Worm (Caenorhabditis elegans) whole organism, L1 larva: ENCODE results near the gene dhs-11.

Experiments
- C34B4.2 ChIP-seq: sonication (generic microtip); optimal IDR thresholded peaks from 2 replicates; lab custom pipeline; 2017; ENCODE audit warnings: mild to moderate bottlenecking, missing genetic modification characterization, missing compliant biosample characterization
- F16B12.6 ChIP-seq: fragments of 150-350 bp; optimal IDR thresholded peaks from 2 replicates; lab custom pipeline; 2014; ENCODE audit warnings: missing biosample characterization, missing genetic modification characterization
- ama-1 ChIP-seq: fragments of 150-350 bp; optimal IDR thresholded peaks from 2 replicates; lab custom pipeline; 2014
- blmp-1 ChIP-seq: fragments of 150-350 bp; optimal IDR thresholded peaks from 2 replicates; lab custom pipeline; 2014; ENCODE audit warnings: missing biosample characterization, missing genetic modification characterization
- ceh-63 ChIP-seq: fragments of 200-800 bp; sonication (Bioruptor generic); optimal IDR thresholded peaks from 2 replicates; lab custom pipeline; 2018; ENCODE audit warnings: mild to moderate bottlenecking, missing genetic modification characterization, missing compliant biosample characterization
- ceh-8 ChIP-seq: fragments of 200-800 bp; sonication (Bioruptor generic); optimal IDR thresholded peaks from 2 replicates; lab custom pipeline; 2018; ENCODE audit warnings: mild to moderate bottlenecking, missing genetic modification characterization, moderate library complexity, missing compliant biosample characterization
- ceh-82 ChIP-seq, 3 experiments: fragments of 150-350 bp in 1 of 3; sonication (generic microtip) in 2 of 3; optimal IDR thresholded peaks; 2 replicates each; lab custom pipeline; 2014 to 2017; ENCODE audit warnings: missing biosample characterization in 3 of 3, missing genetic modification characterization in 3 of 3
- ceh-88 ChIP-seq: fragments of 200-800 bp; sonication (Bioruptor generic); IDR thresholded peaks from 2 replicates; pipeline ENCODE4 v1.3.6; 2022; ENCODE audit warnings: missing genetic modification characterization, missing compliant biosample characterization
- ceh-90 ChIP-seq: sonication (generic microtip); optimal IDR thresholded peaks from 2 replicates; lab custom pipeline; 2016; ENCODE audit warnings: missing genetic modification characterization, missing compliant biosample characterization
- dpl-1 ChIP-seq, 3 experiments: fragments of 150-350 bp in 2 of 3; sonication (generic microtip) in 1 of 3; optimal IDR thresholded peaks; 2 replicates each; lab custom pipeline; 2014 to 2017; ENCODE audit warnings: missing biosample characterization in 3 of 3, missing genetic modification characterization in 3 of 3, missing genetic modification reagents in 3 of 3
- dsc-1 ChIP-seq: sonication (generic microtip); optimal IDR thresholded peaks from 2 replicates; lab custom pipeline; 2016; ENCODE audit warnings: mild to moderate bottlenecking, missing genetic modification characterization, missing compliant biosample characterization
- efl-3 ChIP-seq: fragments of 200-800 bp; sonication (Bioruptor generic); optimal IDR thresholded peaks from 2 replicates; lab custom pipeline; 2018; ENCODE audit warnings: mild to moderate bottlenecking, missing genetic modification characterization, missing compliant biosample characterization
- egl-13 ChIP-seq: sonication (generic microtip); optimal IDR thresholded peaks from 2 replicates; lab custom pipeline; 2016; ENCODE audit warnings: missing genotype, missing genetic modification reagents, missing genetic modification characterization, missing compliant biosample characterization
- elt-2 ChIP-seq: sonication (generic microtip); optimal IDR thresholded peaks from 2 replicates; lab custom pipeline; 2016; ENCODE audit warnings: missing genetic modification characterization, mild to moderate bottlenecking, inconsistent platforms, missing compliant biosample characterization, missing genetic modification reagents
- elt-3 ChIP-seq, 6 experiments: fragments of 150-350 bp in 1 of 6; sonication (generic microtip); optimal IDR thresholded peaks; 2 replicates each; lab custom pipeline; 2017 to 2018; ENCODE audit warnings: missing biosample characterization in 6 of 6, missing genetic modification characterization in 6 of 6, inconsistent platforms in 1 of 6
- ets-5 ChIP-seq: fragments of 200-800 bp; sonication (Bioruptor generic); IDR thresholded peaks from 2 replicates; pipeline ENCODE4 v1.3.6; 2022; ENCODE audit warnings: missing genetic modification characterization, missing compliant biosample characterization
- grh-1 ChIP-seq: fragments of 200-800 bp; sonication (Bioruptor generic); IDR thresholded peaks from 2 replicates; pipeline ENCODE4 v1.3.6; 2022; ENCODE audit warnings: missing genetic modification reagents, missing genetic modification characterization, missing compliant biosample characterization
- hlh-17 ChIP-seq: fragments of 200-800 bp; sonication (Bioruptor generic); optimal IDR thresholded peaks from 2 replicates; lab custom pipeline; 2018; ENCODE audit warnings: missing genetic modification characterization, mild to moderate bottlenecking, missing compliant biosample characterization, moderate library complexity, borderline replicate concordance
- irx-1 ChIP-seq: sonication (generic microtip); optimal IDR thresholded peaks from 2 replicates; lab custom pipeline; 2016; ENCODE audit warnings: missing genetic modification characterization, missing compliant biosample characterization
- lin-13 ChIP-seq: fragments of 150-350 bp; optimal IDR thresholded peaks from 2 replicates; lab custom pipeline; 2014; ENCODE audit warnings: missing biosample characterization, missing genetic modification reagents, missing genetic modification characterization
- lin-15B ChIP-seq: fragments of 150-350 bp; sonication (generic microtip); optimal IDR thresholded peaks from 3 replicates; lab custom pipeline; 2014; ENCODE audit warnings: missing biosample characterization, missing genetic modification characterization
- lin-35 ChIP-seq, 2 experiments: fragments of 150-350 bp; optimal IDR thresholded peaks; 2 replicates each; lab custom pipeline; 2014; ENCODE audit warnings: missing biosample characterization in 2 of 2, missing genetic modification characterization in 2 of 2, missing genetic modification reagents in 2 of 2
- lir-3 ChIP-seq: sonication (generic microtip); optimal IDR thresholded peaks from 2 replicates; lab custom pipeline; 2016; ENCODE audit warnings: mild to moderate bottlenecking, missing genetic modification characterization, moderate library complexity, missing compliant biosample characterization; ENCODE audit not compliant: poor library complexity
- lsy-2 ChIP-seq, 2 experiments: fragments of 150-350 bp; optimal IDR thresholded peaks; 2 replicates each; lab custom pipeline; 2014; ENCODE audit warnings: missing biosample characterization in 2 of 2, missing genetic modification characterization in 2 of 2
- mab-9 ChIP-seq: fragments of 200-800 bp; sonication (Bioruptor generic); IDR thresholded peaks from 2 replicates; pipeline ENCODE4 v1.3.6; 2022; ENCODE audit warnings: missing genetic modification reagents, missing genetic modification characterization, missing compliant biosample characterization
- nhr-19 ChIP-seq: fragments of 200-800 bp; sonication (Bioruptor generic); conservative IDR thresholded peaks from 2 replicates; pipeline ENCODE4 v1.3.6; 2022; ENCODE audit warnings: missing genetic modification characterization, missing compliant biosample characterization
- nhr-28 ChIP-seq: fragments of 150-350 bp; optimal IDR thresholded peaks from 2 replicates; lab custom pipeline; 2014; ENCODE audit warnings: missing biosample characterization, missing genetic modification characterization
- nhr-47 ChIP-seq: sonication (generic microtip); optimal IDR thresholded peaks from 2 replicates; lab custom pipeline; 2016; ENCODE audit warnings: mild to moderate bottlenecking, missing genetic modification characterization, moderate library complexity, missing compliant biosample characterization
- nhr-85 ChIP-seq: sonication (generic microtip); peaks from one replicate; lab custom pipeline; 2016; ENCODE audit warnings: missing genetic modification characterization, inconsistent platforms, missing compliant biosample characterization
- pag-3 ChIP-seq: sonication (generic microtip); optimal IDR thresholded peaks from 2 replicates; lab custom pipeline; 2017; ENCODE audit warnings: missing genetic modification characterization, mild to moderate bottlenecking, missing compliant biosample characterization, antibody characterized with exemption, borderline replicate concordance; ENCODE audit not compliant: insufficient read depth
- pax-3 ChIP-seq: fragments of 200-800 bp; sonication (Bioruptor generic); optimal IDR thresholded peaks from 2 replicates; lab custom pipeline; 2018; ENCODE audit warnings: mild to moderate bottlenecking, missing genetic modification characterization, moderate library complexity, missing compliant biosample characterization
- rnt-1 ChIP-seq: sonication (generic microtip); optimal IDR thresholded peaks from 2 replicates; lab custom pipeline; 2016; ENCODE audit warnings: mild to moderate bottlenecking, missing genetic modification characterization, moderate library complexity, missing compliant biosample characterization
- skn-1 ChIP-seq: fragments of 150-350 bp; optimal IDR thresholded peaks from 2 replicates; lab custom pipeline; 2014; ENCODE audit warnings: missing biosample characterization, missing genetic modification characterization
- sptf-1 ChIP-seq: fragments of 150-350 bp; optimal IDR thresholded peaks from 2 replicates; lab custom pipeline; 2014; ENCODE audit warnings: missing biosample characterization, missing genetic modification characterization
- sup-37 ChIP-seq: fragments of 200-800 bp; sonication (Bioruptor generic); optimal IDR thresholded peaks from 2 replicates; lab custom pipeline; 2018; ENCODE audit warnings: mild to moderate bottlenecking, missing genetic modification characterization, missing compliant biosample characterization
- swsn-7 ChIP-seq: sonication (generic microtip); optimal IDR thresholded peaks from 2 replicates; lab custom pipeline; 2016; ENCODE audit warnings: missing genetic modification characterization, missing compliant biosample characterization
- unc-30 ChIP-seq: sonication (generic microtip); optimal IDR thresholded peaks from 2 replicates; lab custom pipeline; 2017; ENCODE audit warnings: missing biosample characterization, missing genetic modification characterization
- zag-1 ChIP-seq: fragments of 150-350 bp; optimal IDR thresholded peaks from 2 replicates; lab custom pipeline; 2014; ENCODE audit warnings: missing biosample characterization, missing genetic modification characterization
- ztf-11 ChIP-seq, 2 experiments: sonication (generic microtip); optimal IDR thresholded peaks; 2 replicates each; lab custom pipeline; 2016 to 2017; ENCODE audit warnings: missing genetic modification characterization in 2 of 2, missing biosample characterization in 1 of 2, missing compliant biosample characterization in 1 of 2
- ztf-4 ChIP-seq: fragments of 150-350 bp; optimal IDR thresholded peaks from 2 replicates; lab custom pipeline; 2014; ENCODE audit warnings: missing biosample characterization, missing genetic modification characterization

The dhs-11 gene

DNA sequence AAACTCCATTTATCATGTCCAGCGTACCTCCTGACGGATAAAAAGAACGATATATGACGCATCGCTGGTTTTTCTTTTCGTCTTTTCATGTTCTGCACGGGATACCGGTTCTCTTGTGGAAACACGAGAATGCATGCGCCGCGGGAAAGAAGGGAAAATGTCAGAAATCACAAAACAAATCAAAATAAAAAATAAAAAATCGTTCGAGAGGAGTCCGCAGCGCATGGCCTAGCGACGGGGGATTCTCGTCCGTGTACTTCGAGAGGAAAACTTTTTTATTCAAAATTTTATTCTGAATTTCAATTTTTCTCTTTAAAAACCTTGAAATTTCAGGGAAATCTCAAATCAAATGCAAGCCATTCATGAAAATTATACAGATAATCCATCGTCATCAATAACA lies 21.5 kb downstream of the dhs-11 start, which contains the start of the genes lron-10 and hpr-9 (continued):
- TF ChIP-seq elt-2 (tag; lab: Kevin White, UChicago) (peak; percentile 70), pax-3 (tag; lab: Kevin White, UChicago) (peak; percentile 93), unc-30 (tag; lab: Kevin White, UChicago) (no peak), nhr-47 (tag; lab: Kevin White, UChicago) (peak; percentile 94), zag-1 (tag; lab: Kevin White, UChicago) (no peak), egl-13 (tag; lab: Kevin White, UChicago) (peak; percentile 85), hlh-17 (GFP tag; lab: Kevin White, UChicago) (no peak), sptf-1 (tag; lab: Kevin White, UChicago) (no peak), mab-9 (GFP tag; lab: Robert Waterston, UW) (peak; percentile 90), ceh-82 (tag; optimal IDR thresholded peaks at IDR 0.05; lab: Kevin White, UChicago) (peak in 2 of 3 experiments; percentile 36 to 66), blmp-1 (peak; percentile 91), dpl-1 (GFP tag; optimal IDR thresholded peaks at IDR 0.05; lab: Kevin White, UChicago) (peak; percentile 76 to 85 (median 82)), elt-3 (tag; optimal IDR thresholded peaks at IDR 0.05; lab: Kevin White, UChicago) (peak in 2 of 6 experiments; percentile 73 to 85), lin-15B (tag; lab: Kevin White, UChicago) (peak; percentile 27), lir-3 (tag; lab: Kevin White, UChicago) (peak; percentile 97), nhr-28 (tag; lab: Kevin White, UChicago) (no peak), grh-1 (GFP tag; lab: Robert Waterston, UW) (peak; percentile 90), ztf-4 (tag; lab: Kevin White, UChicago) (peak; percentile 42), ceh-88 (peak; percentile 61; the same call in 1 of the 2 replicates), lin-13 (GFP tag; lab: Kevin White, UChicago) (peak; percentile 77), skn-1 (peak; percentile 80), ceh-8 (GFP tag; lab: Kevin White, UChicago) (peak; percentile 74), ceh-63 (no peak), nhr-19 (peak; percentile 87), ama-1 (lab: Kevin White, UChicago) (no peak), ets-5 (no peak), F16B12.6 (tag; lab: Kevin White, UChicago) (peak; percentile 45), lsy-2 (tag; optimal IDR thresholded peaks at IDR 0.05; lab: Kevin White, UChicago) (peak; percentile 83 to 86), nhr-85 (tag; lab: Kevin White, UChicago) (peak; percentile 98), dsc-1 (peak; percentile 89), swsn-7 (tag; lab: Kevin White, UChicago) (peak; percentile 82), efl-3 (peak; percentile 77), rnt-1 (peak; percentile 99), pag-3 (tag; lab: Kevin White, UChicago) (no peak), sup-37 (GFP tag; lab: Kevin White, UChicago) (peak; percentile 47), ceh-90 (tag; lab: Kevin White, UChicago) (peak; percentile 93), irx-1 (peak; percentile 97)
- TF ChIP-seq, all 84 proteins: peak for 62

DNA sequence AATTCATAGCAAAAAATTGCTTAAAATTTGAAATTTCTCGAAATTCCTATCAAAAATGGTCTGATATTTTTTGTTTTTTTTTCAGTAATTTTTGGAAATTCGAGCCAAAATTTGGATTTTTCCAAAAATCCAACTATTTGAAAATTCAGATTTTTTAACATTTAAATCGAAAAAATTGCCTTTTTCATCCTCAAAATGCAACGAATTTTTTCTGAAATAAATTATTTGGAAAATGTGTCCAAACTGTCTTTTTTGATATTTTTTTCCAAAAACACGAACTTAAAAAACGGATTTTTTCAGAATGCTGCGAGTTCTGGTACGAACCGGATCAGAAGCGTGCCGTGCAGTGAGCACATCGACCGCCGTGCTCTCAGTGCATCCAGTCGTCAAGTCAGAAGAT lies 27.5 kb downstream of the dhs-11 start, which contains the start of gene mrpl-22:
Gene mrpl-22 (plus strand): TSS at position 301 of the 400 bp plus-strand sequence.
- TF ChIP-seq C34B4.2 (tag; lab: Kevin White, UChicago) = no peak

DNA sequence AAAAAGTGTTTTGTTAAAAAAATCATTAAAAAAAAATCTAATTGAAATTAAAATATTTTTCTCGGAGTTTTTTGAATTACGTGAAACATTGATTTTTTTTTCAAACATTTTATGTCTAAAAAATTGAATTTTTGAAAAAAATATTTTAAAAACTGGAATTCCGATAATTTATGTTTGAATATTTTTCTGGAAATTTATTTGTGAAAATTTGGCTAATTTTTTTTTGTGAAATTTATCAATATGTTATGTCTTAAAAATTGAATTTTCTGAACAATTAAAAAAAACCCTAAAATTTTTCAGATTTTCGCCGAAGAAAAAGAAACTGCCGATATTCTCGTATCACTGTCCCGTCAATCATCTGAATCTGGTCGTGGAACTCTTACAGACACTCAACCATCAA lies 30.3 kb downstream of the dhs-11 start, which contains the start of gene Y39A1A.24:
Gene Y39A1A.24 (plus strand): TSS at position 301 of the 400 bp plus-strand sequence.
- TF ChIP-seq lin-35 (GFP tag; optimal IDR thresholded peaks at IDR 0.05; lab: Kevin White, UChicago) = no peak
- TF ChIP-seq skn-1 = no peak
- no peak for TF ChIP-seq ztf-11 (tag; optimal IDR thresholded peaks at IDR 0.05; lab: Kevin White, UChicago)
